Worm (Caenorhabditis elegans) whole organism, midembryonic: Measurements from ENCODE around the gene frpr-5.

ENCODE experiments used
- T22C8.4 ChIP-seq: fragments of 200-800 bp; sonication (Bioruptor generic); IDR thresholded peaks from 2 replicates; pipeline ENCODE4 v1.3.6; 2022; ENCODE audit warnings: missing genetic modification characterization, missing compliant biosample characterization
- flt-1 ChIP-seq: fragments of 200-800 bp; sonication (Bioruptor generic); IDR thresholded peaks from 2 replicates; pipeline ENCODE4 v1.3.6; 2022; ENCODE audit warnings: missing genetic modification characterization, missing compliant biosample characterization

ce11 chrV:13565197-13565596, 29.3 kb upstream of the frpr-5 start:
- no peak for TF ChIP-seq flt-1 (GFP tag; lab: Robert Waterston, UW)
- TF ChIP-seq T22C8.4 (GFP tag; lab: Robert Waterston, UW) = 0 out of 2 replicates have a peak, but pooled peaks have one; percentile 9
